Worm (Caenorhabditis elegans) whole organism, early embryonic: ENCODE data around the gene C01B10.3.

Source experiments
- B0310.2 ChIP-seq: sonication (generic microtip); optimal IDR thresholded peaks from 2 replicates; lab custom pipeline; 2016; ENCODE audit warnings: mild to moderate bottlenecking, missing genetic modification characterization, missing compliant biosample characterization
- aly-1 ChIP-seq: sonication (generic microtip); optimal IDR thresholded peaks from 2 replicates; lab custom pipeline; 2016; ENCODE audit warnings: missing genetic modification characterization, missing compliant biosample characterization
- ama-1 ChIP-seq: fragments of 150-350 bp; optimal IDR thresholded peaks from 2 replicates; lab custom pipeline; 2014
- ceh-13 ChIP-seq: fragments of 200-800 bp; sonication (Bioruptor generic); optimal IDR thresholded peaks from 2 replicates; lab custom pipeline; 2018; ENCODE audit warnings: mild to moderate bottlenecking, missing genetic modification characterization, missing compliant biosample characterization
- ceh-36 ChIP-seq: sonication (generic microtip); optimal IDR thresholded peaks from 2 replicates; lab custom pipeline; 2016; ENCODE audit warnings: missing genetic modification characterization, inconsistent platforms, missing compliant biosample characterization
- pes-1 ChIP-seq: fragments of 200-800 bp; sonication (Bioruptor generic); IDR thresholded peaks from 2 replicates; pipeline ENCODE4 v1.3.6; 2022; ENCODE audit warnings: missing genetic modification reagents, missing genetic modification characterization, missing compliant biosample characterization

ce11 chrIV:6631704-6632272 lies 10.6 kb upstream of the C01B10.3 start, which contains the start of the genes cest-5.1 and C01B10.9:
- TF ChIP-seq B0310.2 (tag; lab: Kevin White, UChicago) = no peak
- no peak for TF ChIP-seq ceh-13 (GFP tag; lab: Kevin White, UChicago)
- no peak for TF ChIP-seq ama-1 (lab: Kevin White, UChicago)
- TF ChIP-seq ceh-36 = no peak
- TF ChIP-seq aly-1 (tag; lab: Kevin White, UChicago) = no peak
- no peak for TF ChIP-seq pes-1
